Fruit fly (Drosophila melanogaster) whole organism: Measurements from ENCODE around the gene Lipt2.

ENCODE experiments used
- CG8478 ChIP-seq: fragments of >200 bp; optimal IDR thresholded peaks from 2 replicates; lab custom pipeline; 2018; ENCODE audit warnings: inconsistent platforms
- Dll ChIP-seq: fragments of >200 bp; optimal IDR thresholded peaks from 2 replicates; lab custom pipeline; 2017
- pan ChIP-seq: fragments of >200 bp; optimal IDR thresholded peaks from 2 replicates; lab custom pipeline; 2017
- psq ChIP-seq: fragments of >200 bp; optimal IDR thresholded peaks from 2 replicates; lab custom pipeline; 2017
- usp ChIP-seq: fragments of >200 bp; optimal IDR thresholded peaks from 2 replicates; lab custom pipeline; 2017; ENCODE audit warnings: missing biosample characterization, missing genetic modification characterization, mixed read lengths

DNA sequence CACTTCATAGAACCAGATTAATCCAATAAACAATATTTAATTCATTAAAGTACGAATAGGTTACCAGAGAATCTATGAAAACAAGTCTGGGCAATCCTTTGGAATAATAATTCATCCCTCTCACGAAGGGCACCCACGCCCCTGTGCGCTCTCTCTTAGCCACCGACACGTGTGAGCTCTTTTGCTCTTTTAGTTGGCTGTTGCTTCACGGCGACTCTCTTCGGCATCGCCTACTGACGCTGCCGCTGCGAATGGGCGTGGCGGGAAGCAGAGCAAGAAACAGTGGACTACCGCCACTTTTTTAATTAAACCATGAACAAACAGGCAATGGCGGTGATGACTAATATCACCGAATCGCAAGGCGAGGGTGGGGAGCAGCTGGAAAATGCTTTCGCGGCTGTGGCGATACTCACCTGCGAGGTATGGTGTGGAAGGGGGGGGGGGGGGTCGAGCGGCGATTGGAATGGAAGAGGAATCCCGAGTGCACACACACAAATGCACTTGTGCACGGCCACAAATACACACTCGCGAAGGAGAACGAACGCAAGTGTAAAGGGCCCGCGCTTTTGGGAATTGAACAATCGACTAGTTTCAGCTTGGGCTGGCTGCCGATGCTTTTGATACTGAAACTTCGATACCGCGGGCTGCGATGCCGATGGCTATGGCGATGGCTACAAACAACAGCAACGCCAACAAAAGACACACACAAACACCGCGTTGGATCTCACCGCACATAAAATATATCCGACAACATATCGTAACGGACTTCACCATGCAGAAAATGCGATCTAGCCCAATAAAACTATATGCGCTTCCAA is 41.3 kb upstream of the Lipt2 start:
- TF ChIP-seq pan (lab: Kevin White, UChicago) (no peak), usp (GFP tag; lab: Kevin White, UChicago) (no peak), psq (lab: Kevin White, UChicago) (no peak), Dll (lab: Kevin White, UChicago) (peak; percentile 81), CG8478 (lab: Kevin White, UChicago) (no peak)
